Fruit fly (Drosophila melanogaster) whole organism, embryonic: Measurements from ENCODE around the gene UQCR-C2.
A peak's percentile ranks its signal among the peaks of the same experiment; 100 is the strongest.

Experiments used
- Atf6 ChIP-seq: fragments of 200-800 bp; sonication (Bioruptor generic); IDR thresholded peaks from 2 replicates; pipeline ENCODE4 v1.3.6; 2022; ENCODE audit warnings: missing biosample characterization, missing genetic modification characterization
- Blimp-1 ChIP-seq: fragments of 200-800 bp; sonication (Bioruptor generic); optimal IDR thresholded peaks from 3 replicates; lab custom pipeline; 2018; ENCODE audit warnings: missing biosample characterization, missing genetic modification characterization, mild to moderate bottlenecking, moderate library complexity, missing genetic modification reagents
- CG10147 ChIP-seq: fragments of 200-800 bp; sonication (Bioruptor generic); optimal IDR thresholded peaks from 2 replicates; lab custom pipeline; 2019; ENCODE audit warnings: missing biosample characterization, mild to moderate bottlenecking, missing genetic modification characterization, moderate library complexity
- CG10462 ChIP-seq: fragments of 200-800 bp; sonication (Bioruptor generic); optimal IDR thresholded peaks from 2 replicates; lab custom pipeline; 2016; ENCODE audit warnings: missing biosample characterization, missing genetic modification characterization
- CG12942 ChIP-seq: fragments of 200-800 bp; sonication (Bioruptor generic); optimal IDR thresholded peaks from 3 replicates; lab custom pipeline; 2016; ENCODE audit warnings: missing biosample characterization, missing genetic modification characterization
- CG14965 ChIP-seq: fragments of 200-800 bp; sonication (Bioruptor generic); optimal IDR thresholded peaks from 2 replicates; lab custom pipeline; 2016; ENCODE audit warnings: missing biosample characterization, missing genetic modification characterization, borderline replicate concordance
- CG15696 ChIP-seq: fragments of 200-800 bp; sonication (Bioruptor generic); optimal IDR thresholded peaks from 2 replicates; lab custom pipeline; 2019; ENCODE audit warnings: missing biosample characterization, mild to moderate bottlenecking, missing genetic modification characterization, moderate library complexity
- CG34422 ChIP-seq: fragments of 200-800 bp; sonication (Bioruptor generic); IDR thresholded peaks from 3 replicates; pipeline ENCODE4 v1.3.6; 2022; ENCODE audit warnings: missing biosample characterization, missing genetic modification characterization
- CG43689 ChIP-seq: fragments of 200-800 bp; sonication (Bioruptor generic); IDR thresholded peaks from 2 replicates; pipeline ENCODE4 v1.3.6; 2022; ENCODE audit warnings: missing biosample characterization, missing genetic modification characterization
- CG5180 ChIP-seq: fragments of 200-800 bp; sonication (Bioruptor generic); optimal IDR thresholded peaks from 3 replicates; lab custom pipeline; 2017; ENCODE audit warnings: missing biosample characterization, missing genetic modification characterization, mild to moderate bottlenecking, moderate library complexity, missing genetic modification reagents
- CG5953 ChIP-seq: fragments of 200-800 bp; sonication (Bioruptor generic); IDR thresholded peaks from 2 replicates; pipeline ENCODE4 v1.3.6; 2022; ENCODE audit warnings: missing biosample characterization, missing genetic modification characterization
- CG6654 ChIP-seq: fragments of 200-800 bp; sonication (Bioruptor generic); optimal IDR thresholded peaks from 2 replicates; lab custom pipeline; 2017; ENCODE audit warnings: missing biosample characterization, mild to moderate bottlenecking, missing genetic modification characterization
- CG6689 ChIP-seq: fragments of 200-800 bp; sonication (Bioruptor generic); IDR thresholded peaks from 2 replicates; pipeline ENCODE4 v1.3.6; 2022; ENCODE audit warnings: missing biosample characterization, missing genetic modification characterization
- CG9437 ChIP-seq: fragments of 200-800 bp; sonication (Bioruptor generic); optimal IDR thresholded peaks from 2 replicates; lab custom pipeline; 2018; ENCODE audit warnings: missing biosample characterization, mild to moderate bottlenecking, missing genetic modification characterization
- CTCF ChIP-seq: fragments of 200-800 bp; sonication (Bioruptor generic); optimal IDR thresholded peaks from 2 replicates; lab custom pipeline; 2017; ENCODE audit warnings: missing biosample characterization, mild to moderate bottlenecking, missing genetic modification characterization, moderate library complexity
- Dek ChIP-seq: fragments of 200-800 bp; sonication (Bioruptor generic); optimal IDR thresholded peaks from 3 replicates; lab custom pipeline; 2019; ENCODE audit warnings: missing biosample characterization, mild to moderate bottlenecking, missing genetic modification characterization, moderate library complexity
- Drgx ChIP-seq: fragments of 200-800 bp; sonication (Bioruptor generic); IDR thresholded peaks from 2 replicates; pipeline ENCODE4 v1.3.6; 2022; ENCODE audit warnings: missing biosample characterization, missing genetic modification characterization
- Fer3 ChIP-seq: fragments of 200-800 bp; sonication (Bioruptor generic); optimal IDR thresholded peaks from 2 replicates; lab custom pipeline; 2018; ENCODE audit warnings: missing biosample characterization, mild to moderate bottlenecking, missing genetic modification characterization, moderate library complexity
- Gsc ChIP-seq: fragments of 200-800 bp; sonication (Bioruptor generic); IDR thresholded peaks from 2 replicates; pipeline ENCODE4 v1.3.6; 2022; ENCODE audit warnings: missing biosample characterization, missing genetic modification characterization
- HHEX ChIP-seq: fragments of 200-800 bp; sonication (Bioruptor generic); optimal IDR thresholded peaks from 3 replicates; lab custom pipeline; 2017; ENCODE audit warnings: missing biosample characterization, mild to moderate bottlenecking, missing genetic modification characterization, missing genetic modification reagents
- HmgD ChIP-seq: fragments of 200-800 bp; sonication (Bioruptor generic); optimal IDR thresholded peaks from 3 replicates; lab custom pipeline; 2016; ENCODE audit warnings: missing biosample characterization, missing genetic modification characterization
- Lhr ChIP-seq: fragments of 200-800 bp; sonication (Bioruptor generic); optimal IDR thresholded peaks from 3 replicates; lab custom pipeline; 2017; ENCODE audit warnings: mild to moderate bottlenecking, missing biosample characterization, missing genetic modification reagents, missing genetic modification characterization
- Optix ChIP-seq: fragments of 200-800 bp; sonication (Bioruptor generic); IDR thresholded peaks from 3 replicates; pipeline ENCODE4 v1.3.6; 2022; ENCODE audit warnings: missing biosample characterization, missing genetic modification characterization
- PHDP ChIP-seq: fragments of 200-800 bp; sonication (Bioruptor generic); optimal IDR thresholded peaks from 3 replicates; lab custom pipeline; 2018; ENCODE audit warnings: missing biosample characterization, mild to moderate bottlenecking, missing genetic modification characterization, moderate library complexity
- Trl ChIP-seq, 3 experiments: fragments of >200 bp in 2 of 3; fragments of 200-800 bp in 1 of 3; sonication (Bioruptor generic) in 1 of 3; optimal IDR thresholded peaks; 2 replicates in 1 of 3; 3 replicates in 2 of 3; lab custom pipeline; 2016 to 2017; ENCODE audit warnings: missing biosample characterization in 1 of 3, missing genetic modification characterization in 1 of 3
- al ChIP-seq: fragments of 200-800 bp; sonication (Bioruptor generic); IDR thresholded peaks from 2 replicates; pipeline ENCODE4 v1.3.6; 2022; ENCODE audit warnings: missing biosample characterization, missing genetic modification characterization
- chinmo ChIP-seq: fragments of 200-800 bp; sonication (Bioruptor generic); IDR thresholded peaks from 4 replicates; pipeline ENCODE4 v1.3.6; 2022; ENCODE audit warnings: missing biosample characterization, missing genetic modification characterization; ENCODE audit not compliant: partially characterized antibody
- chn ChIP-seq: fragments of 200-800 bp; sonication (Bioruptor generic); optimal IDR thresholded peaks from 2 replicates; lab custom pipeline; 2016; ENCODE audit warnings: missing biosample characterization, missing genetic modification characterization
- ci ChIP-seq: fragments of 200-800 bp; sonication (Bioruptor generic); IDR thresholded peaks from 3 replicates; pipeline ENCODE4 v1.3.6; 2022; ENCODE audit warnings: missing biosample characterization, missing genetic modification characterization
- en ChIP-seq: fragments of 200-800 bp; sonication (Bioruptor generic); optimal IDR thresholded peaks from 2 replicates; lab custom pipeline; 2016; ENCODE audit warnings: missing biosample characterization, missing genetic modification characterization
- esg ChIP-seq: fragments of 200-800 bp; sonication (Bioruptor generic); conservative IDR thresholded peaks from 2 replicates; pipeline ENCODE4 v1.3.6; 2022; ENCODE audit warnings: missing biosample characterization, missing genetic modification characterization
- eve ChIP-seq, 2 experiments: fragments of >200 bp; optimal IDR thresholded peaks; 2 replicates each; lab custom pipeline; 2017; ENCODE audit warnings: missing biosample characterization in 2 of 2, missing genetic modification characterization in 2 of 2
- mirr ChIP-seq: fragments of 200-800 bp; sonication (Bioruptor generic); optimal IDR thresholded peaks from 3 replicates; lab custom pipeline; 2018; ENCODE audit warnings: missing biosample characterization, mild to moderate bottlenecking, missing genetic modification characterization
- oc ChIP-seq: fragments of 200-800 bp; sonication (Bioruptor generic); optimal IDR thresholded peaks from 2 replicates; lab custom pipeline; 2018; ENCODE audit warnings: missing biosample characterization, mild to moderate bottlenecking, missing genetic modification characterization, moderate library complexity
- schlank ChIP-seq: fragments of 200-800 bp; sonication (Bioruptor generic); optimal IDR thresholded peaks from 2 replicates; lab custom pipeline; 2018; ENCODE audit warnings: missing biosample characterization, mild to moderate bottlenecking, missing genetic modification characterization
- sens ChIP-seq: fragments of 200-800 bp; sonication (Bioruptor generic); peaks from one replicate; lab custom pipeline; 2016; ENCODE audit warnings: missing biosample characterization, missing genetic modification characterization
- sna ChIP-seq: fragments of 200-800 bp; sonication (Bioruptor generic); IDR thresholded peaks from 2 replicates; pipeline ENCODE4 v1.3.6; 2022; ENCODE audit warnings: missing biosample characterization, missing genetic modification characterization; ENCODE audit not compliant: partially characterized antibody
- trem ChIP-seq: fragments of 200-800 bp; optimal IDR thresholded peaks from 3 replicates; lab custom pipeline; 2019; ENCODE audit warnings: missing biosample characterization, mild to moderate bottlenecking, missing genetic modification characterization, moderate library complexity
- ttk ChIP-seq: fragments of 200-800 bp; sonication (Bioruptor generic); IDR thresholded peaks from 2 replicates; pipeline ENCODE4 v2.1.2; 2022; ENCODE audit warnings: missing biosample characterization, missing genetic modification characterization
- zfh1 ChIP-seq: fragments of 200-800 bp; sonication (Bioruptor generic); IDR thresholded peaks from 3 replicates; pipeline ENCODE4 v1.3.6; 2022; ENCODE audit warnings: missing biosample characterization, missing genetic modification characterization

Gene UQCR-C2

DNA sequence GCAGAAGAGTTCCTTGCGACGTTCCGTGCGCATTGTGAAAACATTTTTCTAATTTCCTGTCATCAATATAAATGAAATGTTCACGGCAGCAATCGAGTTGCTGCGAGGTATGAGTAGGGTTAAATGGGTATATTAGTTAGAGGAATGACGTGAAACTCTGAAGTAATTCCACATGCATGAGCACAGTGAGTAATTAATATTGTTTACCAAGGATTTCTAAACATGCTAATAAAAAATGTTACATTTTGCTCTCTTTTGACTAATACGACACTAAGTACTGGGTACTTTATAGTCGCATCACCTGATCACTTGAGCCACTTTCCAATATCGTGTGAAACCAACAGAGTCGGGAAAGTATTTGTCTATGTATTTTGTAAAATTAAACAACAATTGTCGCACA lies 39.7 kb upstream of the UQCR-C2 start (continued):
- no peak for TF ChIP-seq Dek (tag; lab: Kevin White, UChicago)
- no peak for TF ChIP-seq Trl (optimal IDR thresholded peaks at IDR 0.05; lab: Kevin White, UChicago)
- TF ChIP-seq Trl (GFP tag; optimal IDR thresholded peaks at IDR 0.05; lab: Kevin White, UChicago), result peak; percentile 22
- no peak for TF ChIP-seq CG43689
- no peak for TF ChIP-seq CG6654
- no peak for TF ChIP-seq en (GFP tag; lab: Kevin White, UChicago)
- no peak for TF ChIP-seq CG34422 (GFP tag; lab: Robert Waterston, UW)
- TF ChIP-seq ttk (GFP tag; lab: Robert Waterston, UW), result no peak
- TF ChIP-seq CG14965 (GFP tag; lab: Kevin White, UChicago), result no peak
- TF ChIP-seq CG5953 (GFP tag; lab: Robert Waterston, UW), result peak; percentile 13; the same call in 1 of the 2 replicates
- TF ChIP-seq CG6689 (GFP tag; lab: Robert Waterston, UW), result peak; percentile 26; the same call in 1 of the 2 replicates
- peak; percentile 7 for TF ChIP-seq CG9437 (GFP tag; lab: Kevin White, UChicago)
- no peak for TF ChIP-seq Drgx (GFP tag; lab: Robert Waterston, UW)
- no peak for TF ChIP-seq CG10147 (GFP tag; lab: Kevin White, UChicago)
- no peak for TF ChIP-seq CTCF
- TF ChIP-seq Fer3 (tag; lab: Kevin White, UChicago), result peak; percentile 23
- no peak for TF ChIP-seq sna (GFP tag; lab: Robert Waterston, UW)
- TF ChIP-seq schlank (tag; lab: Kevin White, UChicago), result no peak
- TF ChIP-seq chn (GFP tag; lab: Kevin White, UChicago), result peak; percentile 30
- TF ChIP-seq zfh1 (GFP tag; lab: Robert Waterston, UW), result no peak
- peak; percentile 28; the same call in 1 of the 2 replicates for TF ChIP-seq esg

DNA sequence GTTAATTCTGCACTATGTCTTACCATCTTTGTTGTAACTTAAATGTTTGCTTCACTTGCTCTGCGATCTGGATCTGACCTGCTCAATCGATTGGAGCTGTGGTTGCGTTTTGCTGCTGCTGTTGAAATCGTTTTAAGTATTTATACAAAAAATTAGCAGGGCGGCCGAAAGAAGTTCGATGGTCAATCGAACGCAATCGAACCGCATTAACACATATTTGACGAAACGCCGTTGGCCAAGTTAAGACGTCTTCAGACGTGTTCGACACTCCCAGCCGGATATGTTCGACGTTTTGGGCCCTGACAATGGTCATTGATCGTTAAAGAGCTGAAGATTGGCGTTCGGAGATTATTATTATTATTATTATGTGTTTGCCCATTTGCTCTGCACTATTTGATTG lies 38.4 kb upstream of the UQCR-C2 start, which contains the start of gene CG13033:
Gene CG13033 (minus strand): TSS at position 118 of the 400 bp plus-strand sequence.
- TF ChIP-seq CG5180 (GFP tag; lab: Kevin White, UChicago) (peak; percentile 96), trem (tag; lab: Kevin White, UChicago) (no peak)

DNA sequence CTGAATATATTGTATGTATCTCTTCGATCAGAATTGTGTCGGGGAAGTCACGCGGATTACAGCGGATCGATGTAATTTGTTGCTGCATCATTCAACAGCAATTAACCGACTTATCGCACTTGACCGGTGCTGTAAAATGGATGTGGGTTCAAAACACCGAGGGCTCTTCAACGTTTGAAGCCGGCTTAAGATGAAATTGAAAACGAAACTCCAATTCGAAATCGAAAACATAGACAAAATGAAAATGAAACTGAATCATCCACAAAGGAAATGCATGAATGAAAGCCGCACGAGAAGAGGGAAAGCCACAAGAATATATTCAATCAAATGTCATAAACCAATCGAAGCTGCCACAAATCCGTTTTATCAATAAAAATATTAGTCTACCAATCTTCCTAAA lies 37.8 kb upstream of the UQCR-C2 start:
- TF ChIP-seq ci (GFP tag; lab: Robert Waterston, UW), result no peak
- TF ChIP-seq Blimp-1 (GFP tag; lab: Kevin White, UChicago), result peak; percentile 93
- peak; percentile 0 for TF ChIP-seq oc (tag; lab: Kevin White, UChicago)
- TF ChIP-seq, all 482 proteins: peak for 2

DNA sequence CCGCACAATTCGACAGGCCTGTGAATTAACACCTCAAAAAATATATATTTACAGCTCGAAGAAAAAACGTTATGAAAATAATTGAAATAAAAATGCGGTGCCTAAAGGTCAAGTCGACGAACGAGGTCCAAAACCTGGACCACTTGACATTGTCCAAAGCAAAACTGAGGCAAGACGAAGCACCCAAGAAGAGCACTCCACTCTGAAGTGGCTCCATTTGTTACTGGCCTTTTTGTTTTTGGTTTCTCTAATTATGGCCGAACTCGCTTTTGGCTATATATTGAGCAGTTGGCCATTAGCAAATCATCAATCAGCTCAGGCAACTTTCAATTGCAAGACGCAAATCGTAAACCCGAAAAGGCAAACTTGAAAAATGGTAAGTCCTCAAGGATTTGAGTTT lies 27.4 kb upstream of the UQCR-C2 start, which contains the start of gene CG4229:
Gene CG4229 (plus strand): TSS at position 301 of the 400 bp plus-strand sequence.
- TF ChIP-seq CG9437 (GFP tag; lab: Kevin White, UChicago) (no peak), CG15696 (no peak), Lhr (GFP tag; lab: Kevin White, UChicago) (no peak), Atf6 (GFP tag; lab: Robert Waterston, UW) (no peak), eve (GFP tag; optimal IDR thresholded peaks at IDR 0.05; lab: Kevin White, UChicago) (no peak), chn (GFP tag; lab: Kevin White, UChicago) (no peak), mirr (no peak), PHDP (tag; lab: Kevin White, UChicago) (no peak), CG12942 (GFP tag; lab: Kevin White, UChicago) (no peak), chinmo (GFP tag; lab: Robert Waterston, UW) (no peak), Gsc (GFP tag; lab: Robert Waterston, UW) (no peak), HmgD (GFP tag; lab: Kevin White, UChicago) (no peak), sens (no peak), HHEX (GFP tag; lab: Kevin White, UChicago) (no peak), Optix (no peak), al (GFP tag; lab: Robert Waterston, UW) (no peak), trem (tag; lab: Kevin White, UChicago) (no peak), CG10462 (GFP tag; lab: Kevin White, UChicago) (no peak)
